Fruit fly (Drosophila melanogaster) whole organism: ENCODE results near the gene Mks1.

Experiments
- CG8478 ChIP-seq: fragments of >200 bp; optimal IDR thresholded peaks from 2 replicates; lab custom pipeline; 2018; ENCODE audit warnings: inconsistent platforms
- EcR ChIP-seq, 2 experiments: fragments of >200 bp; optimal IDR thresholded peaks; 2 replicates each; lab custom pipeline; 2017; ENCODE audit warnings: missing biosample characterization in 2 of 2, missing genetic modification characterization in 2 of 2, missing genetic modification reagents in 2 of 2
- pan ChIP-seq: fragments of >200 bp; optimal IDR thresholded peaks from 2 replicates; lab custom pipeline; 2017
- psq ChIP-seq: fragments of >200 bp; optimal IDR thresholded peaks from 2 replicates; lab custom pipeline; 2017

- no peak for TF ChIP-seq psq (lab: Kevin White, UChicago)
- TF ChIP-seq pan = no peak
- no peak for TF ChIP-seq EcR (GFP tag; optimal IDR thresholded peaks at IDR 0.05; lab: Kevin White, UChicago)
- TF ChIP-seq CG8478 (lab: Kevin White, UChicago) = no peak
Observed at dm6 chrX:12470187-12470931, 26.0 kb downstream of the Mks1 start.
